Worm (Caenorhabditis elegans) whole organism, late embryonic: ENCODE data around the gene clec-50.
A peak's percentile ranks its signal among the peaks of the same experiment; 100 is the strongest.

Experiments
- ceh-30 ChIP-seq: fragments of 150-350 bp; optimal IDR thresholded peaks from 2 replicates; lab custom pipeline; 2014; ENCODE audit warnings: missing biosample characterization, missing genetic modification characterization
- sox-4 ChIP-seq: sonication (generic microtip); optimal IDR thresholded peaks from 2 replicates; lab custom pipeline; 2017; ENCODE audit warnings: mild to moderate bottlenecking, missing genetic modification characterization, inconsistent platforms, missing compliant biosample characterization

ce11 chrV:19722881-19723280 lies 32.3 kb downstream of the clec-50 start:
- no peak for TF ChIP-seq ceh-30 (tag; lab: Kevin White, UChicago)
- peak; percentile 56 for TF ChIP-seq sox-4
